Worm (Caenorhabditis elegans) whole organism, L3 larva: ENCODE measurements around the gene nlp-24.

Source experiments
- elt-2 ChIP-seq: sonication (generic microtip); optimal IDR thresholded peaks from 2 replicates; lab custom pipeline; 2016; ENCODE audit warnings: missing genetic modification reagents, mild to moderate bottlenecking, missing genetic modification characterization, missing compliant biosample characterization
- elt-3 ChIP-seq, 3 experiments: fragments of 150-350 bp in 1 of 3; sonication (generic microtip) in 2 of 3; optimal IDR thresholded peaks; 2 replicates in 2 of 3; 4 replicates in 1 of 3; lab custom pipeline; 2014 to 2017; ENCODE audit warnings: missing biosample characterization in 3 of 3, missing genetic modification characterization in 3 of 3
- lsy-12 ChIP-seq: sonication (generic microtip); optimal IDR thresholded peaks from 2 replicates; lab custom pipeline; 2016; ENCODE audit warnings: mild to moderate bottlenecking, missing genetic modification characterization, missing compliant biosample characterization
- nhr-11 ChIP-seq: fragments of 150-350 bp; optimal IDR thresholded peaks from 2 replicates; lab custom pipeline; 2014; ENCODE audit warnings: missing biosample characterization, missing genetic modification characterization
- nhr-12 ChIP-seq: fragments of 150-350 bp; optimal IDR thresholded peaks from 2 replicates; lab custom pipeline; 2014; ENCODE audit warnings: missing biosample characterization, missing genetic modification characterization
- nhr-237 ChIP-seq: fragments of 150-350 bp; optimal IDR thresholded peaks from 2 replicates; lab custom pipeline; 2014; ENCODE audit warnings: missing biosample characterization, missing genetic modification characterization
- nhr-77 ChIP-seq: fragments of 150-350 bp; optimal IDR thresholded peaks from 2 replicates; lab custom pipeline; 2014; ENCODE audit warnings: missing biosample characterization, missing genetic modification characterization
- unc-39 ChIP-seq: sonication (generic microtip); optimal IDR thresholded peaks from 4 replicates; lab custom pipeline; 2017; ENCODE audit warnings: missing biosample characterization, missing genetic modification characterization
- unc-62 ChIP-seq: fragments of 150-350 bp; sonication (generic microtip); optimal IDR thresholded peaks from 4 replicates; lab custom pipeline; 2014; ENCODE audit warnings: missing biosample characterization, missing genetic modification reagents, missing genetic modification characterization
- zag-1 ChIP-seq: fragments of 150-350 bp; optimal IDR thresholded peaks from 2 replicates; lab custom pipeline; 2014; ENCODE audit warnings: missing biosample characterization, missing genetic modification characterization

- TF ChIP-seq lsy-12 (tag; lab: Kevin White, UChicago), result no peak
- no peak for TF ChIP-seq zag-1 (tag; lab: Kevin White, UChicago)
- no peak for TF ChIP-seq nhr-237 (tag; lab: Kevin White, UChicago)
- TF ChIP-seq elt-3 (tag; optimal IDR thresholded peaks at IDR 0.05; lab: Kevin White, UChicago), result no peak
- TF ChIP-seq nhr-77 (tag; lab: Kevin White, UChicago), result no peak
- TF ChIP-seq nhr-12, result no peak
- TF ChIP-seq elt-2 (tag; lab: Kevin White, UChicago), result no peak
- no peak for TF ChIP-seq unc-39 (tag; lab: Kevin White, UChicago)
- no peak for TF ChIP-seq unc-62 (GFP tag; lab: Kevin White, UChicago)
- TF ChIP-seq nhr-11 (tag; lab: Kevin White, UChicago), result no peak
Observed at ce11 chrV:11574563-11574962, 41.6 kb upstream of the nlp-24 start.
